Worm (Caenorhabditis elegans): ENCODE data around the gene F35E12.9.

Gene F35E12.9

DNA sequence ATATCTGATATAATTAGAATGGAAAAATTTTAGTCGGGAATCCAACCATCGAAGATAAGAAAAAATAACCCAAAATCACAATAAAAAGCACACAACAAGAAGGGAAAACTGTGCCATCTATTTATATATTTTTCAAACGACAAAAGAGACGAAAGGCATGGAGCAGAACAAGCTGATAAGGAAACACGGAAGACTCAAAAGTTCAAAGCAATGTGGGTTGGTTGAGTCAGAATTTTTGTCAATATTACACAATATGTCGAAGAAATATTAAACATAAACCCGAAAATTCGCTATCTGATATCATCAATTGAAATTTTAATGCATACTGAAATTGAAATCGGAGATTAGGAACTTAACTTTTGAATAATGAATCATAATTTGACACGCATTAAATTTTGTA is at the start of gene F35E12.9:
Gene F35E12.9, minus strand, starts transcription at position 227 of the 400 bp plus-strand sequence.
- no peak for TF ChIP-seq ama-1 (optimal IDR thresholded peaks at IDR 0.05)
- TF ChIP-seq flt-1 (GFP tag; IDR thresholded peaks at IDR 0.05) = no peak
- no peak for TF ChIP-seq tra-4 (tag; optimal IDR thresholded peaks at IDR 0.05)
- no peak for TF ChIP-seq tbx-37 (GFP tag; conservative IDR thresholded peaks at IDR 0.05)
- TF ChIP-seq aly-1 (tag; optimal IDR thresholded peaks at IDR 0.05) = no peak
- no peak for TF ChIP-seq ceh-13 (GFP tag; optimal IDR thresholded peaks at IDR 0.05)
- TF ChIP-seq hmbx-1 (tag; optimal IDR thresholded peaks at IDR 0.05) = no peak
- no peak for TF ChIP-seq tbx-11 (GFP tag; IDR thresholded peaks at IDR 0.05)
- TF ChIP-seq ceh-36 (tag; optimal IDR thresholded peaks at IDR 0.05) = no peak
- TF ChIP-seq ets-7 (tag; optimal IDR thresholded peaks at IDR 0.05) = no peak

DNA sequence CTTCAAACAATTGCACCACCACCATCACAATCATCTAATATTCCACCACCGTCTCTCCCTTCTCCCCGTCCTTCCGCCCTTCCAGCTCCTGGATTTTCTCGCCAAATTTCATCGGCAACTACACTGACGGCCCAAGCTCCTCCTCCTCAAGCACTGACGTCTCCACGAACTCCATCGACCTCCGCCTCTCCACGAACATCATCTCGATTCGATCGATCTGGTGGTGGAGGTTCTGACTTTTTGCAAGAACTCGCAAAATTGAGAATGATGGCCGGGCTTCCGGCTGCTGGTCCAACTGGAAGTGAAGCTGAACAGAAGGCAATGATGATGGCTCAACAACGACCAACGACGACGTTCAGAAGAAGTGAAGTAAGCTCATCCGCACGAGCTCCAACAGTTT is 49.1 kb upstream of the F35E12.9 start:
- TF ChIP-seq scrt-1 (GFP tag; IDR thresholded peaks at IDR 0.05) (no peak), ama-1 (optimal IDR thresholded peaks at IDR 0.05) (no peak), aly-1 (tag; optimal IDR thresholded peaks at IDR 0.05) (no peak), ets-7 (tag; optimal IDR thresholded peaks at IDR 0.05) (no peak), hmbx-1 (tag; optimal IDR thresholded peaks at IDR 0.05) (no peak), ceh-36 (tag; optimal IDR thresholded peaks at IDR 0.05) (no peak), B0310.2 (tag; optimal IDR thresholded peaks at IDR 0.05) (no peak), sea-1 (GFP tag; conservative IDR thresholded peaks at IDR 0.05) (no peak), pes-1 (GFP tag; IDR thresholded peaks at IDR 0.05) (no peak), ceh-13 (GFP tag; optimal IDR thresholded peaks at IDR 0.05) (no peak), tbx-11 (GFP tag; IDR thresholded peaks at IDR 0.05) (no peak), F13C5.2 (tag; optimal IDR thresholded peaks at IDR 0.05) (no peak), hnd-1 (tag; optimal IDR thresholded peaks at IDR 0.05) (no peak), hmg-4 (GFP tag; optimal IDR thresholded peaks at IDR 0.05) (no peak), tbx-37 (GFP tag; conservative IDR thresholded peaks at IDR 0.05) (no peak), tra-4 (tag; optimal IDR thresholded peaks at IDR 0.05) (no peak), flt-1 (GFP tag; IDR thresholded peaks at IDR 0.05) (no peak)

DNA sequence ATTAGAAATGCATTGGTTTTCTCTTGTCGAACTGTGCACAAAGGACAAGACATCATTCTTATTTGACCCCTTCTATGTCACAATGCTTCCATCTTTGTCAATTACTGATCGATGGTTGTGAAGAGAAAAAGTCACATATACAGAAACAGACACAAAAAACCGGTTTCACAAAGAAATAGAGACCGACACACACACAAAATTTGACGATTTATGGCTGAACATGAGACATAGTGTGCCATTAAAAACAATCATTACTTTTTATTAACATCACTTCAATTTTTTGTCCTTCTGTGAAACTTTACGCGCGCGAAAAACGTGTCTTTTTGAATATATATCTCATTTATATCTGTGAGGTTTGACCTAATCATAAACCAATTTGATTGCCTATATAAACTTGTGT is 45.6 kb upstream of the F35E12.9 start:
- no peak for TF ChIP-seq sea-1 (GFP tag; conservative IDR thresholded peaks at IDR 0.05)
- no peak for TF ChIP-seq ceh-36 (tag; optimal IDR thresholded peaks at IDR 0.05)
- TF ChIP-seq pes-1 (GFP tag; IDR thresholded peaks at IDR 0.05) = no peak
- TF ChIP-seq hmbx-1 (tag; optimal IDR thresholded peaks at IDR 0.05) = no peak
- TF ChIP-seq ama-1 (optimal IDR thresholded peaks at IDR 0.05) = no peak
- TF ChIP-seq hmg-4 (GFP tag; optimal IDR thresholded peaks at IDR 0.05) = no peak
- TF ChIP-seq ceh-13 (GFP tag; optimal IDR thresholded peaks at IDR 0.05) = no peak
- TF ChIP-seq tbx-11 (GFP tag; IDR thresholded peaks at IDR 0.05) = no peak
- TF ChIP-seq scrt-1 (GFP tag; IDR thresholded peaks at IDR 0.05) = no peak
- no peak for TF ChIP-seq flt-1 (GFP tag; IDR thresholded peaks at IDR 0.05)
- TF ChIP-seq tra-4 (tag; optimal IDR thresholded peaks at IDR 0.05) = no peak
- no peak for TF ChIP-seq F13C5.2 (tag; optimal IDR thresholded peaks at IDR 0.05)
- TF ChIP-seq ets-7 (tag; optimal IDR thresholded peaks at IDR 0.05) = no peak
- TF ChIP-seq B0310.2 (tag; optimal IDR thresholded peaks at IDR 0.05) = no peak
- no peak for TF ChIP-seq hnd-1 (tag; optimal IDR thresholded peaks at IDR 0.05)
- no peak for TF ChIP-seq aly-1 (tag; optimal IDR thresholded peaks at IDR 0.05)

DNA sequence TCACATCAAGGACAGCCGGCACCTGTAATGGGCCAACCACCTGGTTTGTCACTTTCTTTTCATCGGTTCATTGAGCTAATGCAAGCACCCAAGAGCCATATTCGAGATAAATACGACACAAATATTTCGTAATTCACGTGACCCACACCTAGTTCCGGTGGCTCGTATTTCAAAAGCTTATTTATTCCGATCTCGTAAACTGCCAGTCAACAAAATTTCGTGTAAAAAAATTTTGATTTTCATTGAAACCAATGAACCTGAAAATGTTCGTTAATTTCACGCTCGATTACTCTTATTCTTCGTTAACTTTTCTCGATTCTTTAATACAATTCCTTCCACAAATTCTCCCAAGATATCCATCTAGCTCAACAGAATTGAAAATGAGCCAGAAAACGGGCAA is 45.2 kb upstream of the F35E12.9 start:
- no peak for TF ChIP-seq ets-7 (tag; optimal IDR thresholded peaks at IDR 0.05)

DNA sequence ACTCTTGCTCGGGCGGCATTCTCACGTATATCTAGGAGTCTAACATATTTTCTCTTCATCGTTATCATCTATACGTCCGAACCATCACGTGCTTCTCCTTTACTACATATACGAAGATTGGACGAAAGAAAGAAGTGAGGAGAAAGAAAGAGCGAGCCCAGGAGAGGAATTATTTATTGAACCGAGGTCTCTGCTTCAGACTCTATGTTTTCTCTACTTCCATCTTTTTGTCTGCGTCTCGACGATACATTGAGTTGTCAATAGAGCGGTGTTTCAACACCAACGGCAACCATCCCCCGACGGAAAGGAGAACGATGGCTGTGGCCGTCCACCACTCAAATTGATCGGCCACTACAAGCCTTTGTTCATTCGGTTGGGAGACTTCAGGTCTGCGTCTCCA is 44.4 kb upstream of the F35E12.9 start:
- TF ChIP-seq ama-1 (optimal IDR thresholded peaks at IDR 0.05) (no peak), hmbx-1 (tag; optimal IDR thresholded peaks at IDR 0.05) (no peak), tbx-37 (GFP tag; conservative IDR thresholded peaks at IDR 0.05) (peak; percentile 2; the same call in 1 of the 2 replicates), hnd-1 (tag; optimal IDR thresholded peaks at IDR 0.05) (no peak), tbx-11 (GFP tag; IDR thresholded peaks at IDR 0.05) (no peak), F13C5.2 (tag; optimal IDR thresholded peaks at IDR 0.05) (no peak), scrt-1 (GFP tag; IDR thresholded peaks at IDR 0.05) (no peak), tra-4 (tag; optimal IDR thresholded peaks at IDR 0.05) (peak; percentile 9), hmg-4 (GFP tag; optimal IDR thresholded peaks at IDR 0.05) (peak; percentile 79), B0310.2 (tag; optimal IDR thresholded peaks at IDR 0.05) (no peak), aly-1 (tag; optimal IDR thresholded peaks at IDR 0.05) (no peak), ets-7 (tag; optimal IDR thresholded peaks at IDR 0.05) (peak; percentile 27)

DNA sequence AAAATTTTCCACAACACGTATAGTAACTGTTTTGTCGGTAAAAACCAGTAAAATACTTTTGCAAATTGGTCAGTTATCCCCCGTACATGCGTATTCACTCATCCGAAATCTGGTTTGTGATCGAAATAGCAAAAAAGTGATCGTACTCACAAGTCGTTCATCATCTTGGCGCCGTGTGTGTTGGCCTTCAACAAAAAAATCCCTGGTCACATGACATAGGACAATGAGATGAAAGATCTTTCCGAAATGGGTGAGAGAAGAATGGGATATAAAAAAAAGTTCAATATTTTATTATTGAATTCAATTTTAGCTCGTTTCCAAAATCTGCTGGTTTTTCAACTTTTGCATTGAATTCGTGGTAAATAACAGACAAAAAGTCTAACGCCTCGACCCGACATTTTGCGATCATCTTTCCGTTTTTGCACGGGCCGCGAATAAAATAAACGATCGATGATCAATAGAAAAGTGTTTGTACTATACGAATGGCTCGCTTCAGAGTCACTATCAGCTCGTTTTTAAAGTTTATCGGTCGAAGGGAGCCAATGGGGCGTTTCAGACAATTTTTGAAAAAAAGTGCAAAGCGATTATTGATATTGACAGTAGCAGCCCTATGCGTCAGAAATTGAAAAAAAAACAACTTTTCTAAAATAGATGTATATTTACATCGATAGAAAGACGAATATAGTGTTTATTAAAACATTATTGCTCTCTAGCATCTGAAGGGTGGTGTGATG is 43.2 kb upstream of the F35E12.9 start:
- TF ChIP-seq ama-1 (optimal IDR thresholded peaks at IDR 0.05) = no peak
- no peak for TF ChIP-seq B0310.2 (tag; optimal IDR thresholded peaks at IDR 0.05)
- TF ChIP-seq tbx-11 (GFP tag; IDR thresholded peaks at IDR 0.05) = no peak
- no peak for TF ChIP-seq sea-1 (GFP tag; conservative IDR thresholded peaks at IDR 0.05)
- no peak for TF ChIP-seq scrt-1 (GFP tag; IDR thresholded peaks at IDR 0.05)
- TF ChIP-seq hmg-4 (GFP tag; optimal IDR thresholded peaks at IDR 0.05) = no peak
- TF ChIP-seq ets-7 (tag; optimal IDR thresholded peaks at IDR 0.05) = no peak
- no peak for TF ChIP-seq hmbx-1 (tag; optimal IDR thresholded peaks at IDR 0.05)
- no peak for TF ChIP-seq ceh-13 (GFP tag; optimal IDR thresholded peaks at IDR 0.05)
- no peak for TF ChIP-seq tbx-37 (GFP tag; conservative IDR thresholded peaks at IDR 0.05)
- no peak for TF ChIP-seq tra-4 (tag; optimal IDR thresholded peaks at IDR 0.05)
- TF ChIP-seq ceh-36 (tag; optimal IDR thresholded peaks at IDR 0.05) = no peak
- no peak for TF ChIP-seq hnd-1 (tag; optimal IDR thresholded peaks at IDR 0.05)
- no peak for TF ChIP-seq pes-1 (GFP tag; IDR thresholded peaks at IDR 0.05)

DNA sequence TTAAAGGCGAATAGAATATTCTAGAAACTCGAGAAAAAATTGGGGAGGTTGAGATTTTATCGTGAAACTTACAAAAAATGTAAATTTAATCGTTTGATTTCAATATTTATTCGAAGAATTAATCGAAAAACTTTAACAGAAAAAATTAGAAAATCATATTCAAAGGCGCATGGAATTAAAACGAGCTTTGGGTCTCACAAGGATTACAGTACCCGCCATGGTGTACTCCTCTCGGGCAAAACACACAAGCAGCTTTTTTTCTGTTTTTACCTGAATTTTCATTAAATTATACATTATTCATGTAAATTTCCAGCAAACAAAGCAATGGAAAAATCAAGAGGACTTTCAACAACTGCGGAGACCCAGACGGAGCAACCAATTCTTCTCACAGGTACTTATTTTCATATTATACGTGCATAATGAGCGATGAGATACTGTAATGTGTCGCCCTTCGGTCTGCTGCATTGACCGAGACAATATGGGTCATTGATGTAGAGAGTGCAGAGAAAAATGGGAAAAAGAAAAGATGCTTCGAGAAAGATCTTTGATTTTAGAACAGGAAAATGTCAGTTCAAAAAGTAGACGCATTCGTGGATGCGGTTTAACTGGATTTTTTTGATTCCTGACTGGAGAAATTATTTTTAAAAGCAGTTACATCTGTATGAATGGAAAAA is 42.4 kb upstream of the F35E12.9 start, which contains the start of the genes F53C11.4 and F53C11.5:
Gene F53C11.4, minus strand, starts transcription at position 128 of the 674 bp plus-strand sequence.
Gene F53C11.5, plus strand, starts transcription at position 325 of the 674 bp plus-strand sequence.
- TF ChIP-seq F13C5.2 (tag; optimal IDR thresholded peaks at IDR 0.05) = no peak
- no peak for TF ChIP-seq hmbx-1 (tag; optimal IDR thresholded peaks at IDR 0.05)
- TF ChIP-seq flt-1 (GFP tag; IDR thresholded peaks at IDR 0.05) = no peak
- TF ChIP-seq hnd-1 (tag; optimal IDR thresholded peaks at IDR 0.05) = no peak
- TF ChIP-seq hmg-4 (GFP tag; optimal IDR thresholded peaks at IDR 0.05) = no peak
- no peak for TF ChIP-seq tbx-11 (GFP tag; IDR thresholded peaks at IDR 0.05)
- TF ChIP-seq B0310.2 (tag; optimal IDR thresholded peaks at IDR 0.05) = no peak
- no peak for TF ChIP-seq tra-4 (tag; optimal IDR thresholded peaks at IDR 0.05)
- TF ChIP-seq ceh-36 (tag; optimal IDR thresholded peaks at IDR 0.05) = no peak
- no peak for TF ChIP-seq pes-1 (GFP tag; IDR thresholded peaks at IDR 0.05)
- no peak for TF ChIP-seq ets-7 (tag; optimal IDR thresholded peaks at IDR 0.05)
- no peak for TF ChIP-seq ama-1 (optimal IDR thresholded peaks at IDR 0.05)
